Worm (Caenorhabditis elegans) whole organism, L3 larva: Measurements from ENCODE around the gene str-169.
A peak's percentile ranks its signal among the peaks of the same experiment; 100 is the strongest.

Source experiments
- R02D3.7 ChIP-seq: fragments of 150-350 bp; optimal IDR thresholded peaks from 2 replicates; lab custom pipeline; 2014; ENCODE audit warnings: missing biosample characterization, missing genetic modification characterization
- ZK546.5 ChIP-seq: sonication (generic microtip); optimal IDR thresholded peaks from 2 replicates; lab custom pipeline; 2017; ENCODE audit warnings: missing biosample characterization, missing genetic modification characterization
- aly-2 ChIP-seq: fragments of 150-350 bp; optimal IDR thresholded peaks from 2 replicates; lab custom pipeline; 2014; ENCODE audit warnings: missing biosample characterization, missing genetic modification characterization
- ceh-16 ChIP-seq: sonication (generic microtip); optimal IDR thresholded peaks from 2 replicates; lab custom pipeline; 2017; ENCODE audit warnings: missing biosample characterization, missing genetic modification characterization
- ceh-28 ChIP-seq: fragments of 150-350 bp; optimal IDR thresholded peaks from 2 replicates; lab custom pipeline; 2014; ENCODE audit warnings: missing biosample characterization, missing genetic modification reagents, missing genetic modification characterization
- ceh-82 ChIP-seq: fragments of 150-350 bp; optimal IDR thresholded peaks from 2 replicates; lab custom pipeline; 2014; ENCODE audit warnings: missing biosample characterization, missing genetic modification characterization
- egl-27 ChIP-seq: sonication (generic microtip); optimal IDR thresholded peaks from 4 replicates; lab custom pipeline; 2017; ENCODE audit warnings: missing biosample characterization, missing genetic modification reagents, missing genetic modification characterization
- egl-5 ChIP-seq: fragments of 150-350 bp; optimal IDR thresholded peaks from 2 replicates; lab custom pipeline; 2017; ENCODE audit warnings: missing biosample characterization, missing genetic modification reagents, missing genetic modification characterization, inconsistent platforms
- elt-2 ChIP-seq: sonication (generic microtip); optimal IDR thresholded peaks from 2 replicates; lab custom pipeline; 2016; ENCODE audit warnings: missing genetic modification reagents, mild to moderate bottlenecking, missing genetic modification characterization, missing compliant biosample characterization
- eor-1 ChIP-seq, 2 experiments: fragments of 150-350 bp; optimal IDR thresholded peaks; 2 replicates each; lab custom pipeline; 2014 to 2018; ENCODE audit warnings: missing biosample characterization in 2 of 2, missing genetic modification characterization in 2 of 2
- fkh-10 ChIP-seq: sonication (generic microtip); optimal IDR thresholded peaks from 2 replicates; lab custom pipeline; 2017; ENCODE audit warnings: missing biosample characterization, missing genetic modification reagents, missing genetic modification characterization
- fkh-2 ChIP-seq: fragments of 150-350 bp; optimal IDR thresholded peaks from 2 replicates; lab custom pipeline; 2014; ENCODE audit warnings: missing biosample characterization, missing genetic modification reagents, missing genetic modification characterization
- fos-1 ChIP-seq: fragments of 150-350 bp; optimal IDR thresholded peaks from 2 replicates; lab custom pipeline; 2014; ENCODE audit warnings: missing biosample characterization, missing genetic modification characterization
- lin-15B ChIP-seq: fragments of 150-350 bp; optimal IDR thresholded peaks from 2 replicates; lab custom pipeline; 2014; ENCODE audit warnings: missing biosample characterization, missing genetic modification characterization
- lin-39 ChIP-seq: fragments of 150-350 bp; optimal IDR thresholded peaks from 2 replicates; lab custom pipeline; 2018; ENCODE audit warnings: missing biosample characterization, missing genetic modification reagents, missing genetic modification characterization
- lsy-12 ChIP-seq: sonication (generic microtip); optimal IDR thresholded peaks from 2 replicates; lab custom pipeline; 2016; ENCODE audit warnings: mild to moderate bottlenecking, missing genetic modification characterization, missing compliant biosample characterization
- mdl-1 ChIP-seq: fragments of 150-350 bp; optimal IDR thresholded peaks from 2 replicates; lab custom pipeline; 2014; ENCODE audit warnings: missing biosample characterization, missing genetic modification characterization
- mml-1 ChIP-seq: fragments of 150-350 bp; sonication (generic microtip); optimal IDR thresholded peaks from 3 replicates; lab custom pipeline; 2014; ENCODE audit warnings: missing biosample characterization, missing genetic modification characterization
- nfya-1 ChIP-seq: sonication (generic microtip); optimal IDR thresholded peaks from 2 replicates; lab custom pipeline; 2017; ENCODE audit warnings: missing genetic modification characterization, mild to moderate bottlenecking, missing compliant biosample characterization, antibody characterized with exemption, moderate library complexity; ENCODE audit not compliant: insufficient read depth
- nhr-11 ChIP-seq: fragments of 150-350 bp; optimal IDR thresholded peaks from 2 replicates; lab custom pipeline; 2014; ENCODE audit warnings: missing biosample characterization, missing genetic modification characterization
- nhr-23 ChIP-seq: fragments of 150-350 bp; optimal IDR thresholded peaks from 2 replicates; lab custom pipeline; 2014; ENCODE audit warnings: missing biosample characterization, missing genetic modification reagents, missing genetic modification characterization
- nhr-237 ChIP-seq: fragments of 150-350 bp; optimal IDR thresholded peaks from 2 replicates; lab custom pipeline; 2014; ENCODE audit warnings: missing biosample characterization, missing genetic modification characterization
- nhr-28 ChIP-seq: fragments of 150-350 bp; optimal IDR thresholded peaks from 2 replicates; lab custom pipeline; 2014; ENCODE audit warnings: missing biosample characterization, missing genetic modification characterization
- nhr-43 ChIP-seq: sonication (generic microtip); optimal IDR thresholded peaks from 2 replicates; lab custom pipeline; 2016; ENCODE audit warnings: mild to moderate bottlenecking, missing genetic modification characterization, missing compliant biosample characterization; ENCODE audit not compliant: poor library complexity, severe bottlenecking
- nhr-76 ChIP-seq: fragments of 150-350 bp; sonication (generic microtip); optimal IDR thresholded peaks from 5 replicates; lab custom pipeline; 2014; ENCODE audit warnings: missing biosample characterization, missing genetic modification characterization
- nhr-77 ChIP-seq: fragments of 150-350 bp; optimal IDR thresholded peaks from 2 replicates; lab custom pipeline; 2014; ENCODE audit warnings: missing biosample characterization, missing genetic modification characterization
- pqm-1 ChIP-seq: fragments of 150-350 bp; optimal IDR thresholded peaks from 2 replicates; lab custom pipeline; 2017; ENCODE audit warnings: missing biosample characterization, missing genetic modification characterization, inconsistent platforms
- sea-2 ChIP-seq: fragments of 150-350 bp; sonication (generic microtip); optimal IDR thresholded peaks from 4 replicates; lab custom pipeline; 2014; ENCODE audit warnings: missing biosample characterization, missing genetic modification reagents, missing genetic modification characterization
- skn-1 ChIP-seq: fragments of 150-350 bp; optimal IDR thresholded peaks from 2 replicates; lab custom pipeline; 2014; ENCODE audit warnings: missing biosample characterization, missing genetic modification characterization
- tbx-2 ChIP-seq: sonication (generic microtip); optimal IDR thresholded peaks from 2 replicates; lab custom pipeline; 2016; ENCODE audit warnings: mild to moderate bottlenecking, missing genetic modification characterization, missing compliant biosample characterization
- unc-39 ChIP-seq: sonication (generic microtip); optimal IDR thresholded peaks from 4 replicates; lab custom pipeline; 2017; ENCODE audit warnings: missing biosample characterization, missing genetic modification characterization
- unc-62 ChIP-seq: fragments of 150-350 bp; sonication (generic microtip); optimal IDR thresholded peaks from 4 replicates; lab custom pipeline; 2014; ENCODE audit warnings: missing biosample characterization, missing genetic modification reagents, missing genetic modification characterization
- zag-1 ChIP-seq: fragments of 150-350 bp; optimal IDR thresholded peaks from 2 replicates; lab custom pipeline; 2014; ENCODE audit warnings: missing biosample characterization, missing genetic modification characterization
- ztf-4 ChIP-seq: fragments of 150-350 bp; optimal IDR thresholded peaks from 2 replicates; lab custom pipeline; 2014; ENCODE audit warnings: missing biosample characterization, missing genetic modification characterization

str-169 gene

DNA sequence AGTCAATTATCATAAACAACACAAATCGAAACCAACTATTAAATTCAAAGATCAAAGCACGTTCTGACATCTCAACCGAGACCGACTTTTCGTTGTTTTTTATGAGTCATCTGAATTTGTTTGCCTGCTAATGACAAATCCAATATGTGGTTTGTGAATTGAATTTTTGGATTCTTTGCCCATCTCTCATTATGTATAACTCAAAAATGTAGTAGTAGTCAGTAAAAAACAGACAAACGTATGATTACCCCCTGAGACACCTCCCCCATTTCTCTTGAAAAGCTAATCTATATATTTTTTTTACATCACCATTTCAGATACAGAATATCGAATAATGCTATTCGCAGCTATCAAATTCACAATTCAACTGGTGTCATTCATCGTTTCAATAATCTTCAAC is at the start of gene str-169:
TSS of gene str-169 (plus strand) at position 301 of the 400 bp plus-strand sequence.
- no peak for TF ChIP-seq fos-1 (tag; lab: Kevin White, UChicago)
- TF ChIP-seq egl-5 (tag; lab: Kevin White, UChicago) = no peak
- no peak for TF ChIP-seq sea-2 (GFP tag; lab: Kevin White, UChicago)
- TF ChIP-seq R02D3.7 (tag; lab: Kevin White, UChicago) = no peak
- no peak for TF ChIP-seq pqm-1 (tag; lab: Kevin White, UChicago)
- TF ChIP-seq ceh-28 = no peak
- TF ChIP-seq nhr-11 = no peak
- TF ChIP-seq nhr-76 (tag; lab: Kevin White, UChicago) = no peak
- TF ChIP-seq ceh-16 (tag; lab: Kevin White, UChicago) = no peak
- no peak for TF ChIP-seq mml-1
- no peak for TF ChIP-seq fkh-10 (GFP tag; lab: Kevin White, UChicago)
- no peak for TF ChIP-seq ZK546.5
- TF ChIP-seq zag-1 (tag; lab: Kevin White, UChicago) = no peak
- TF ChIP-seq lin-15B (tag; lab: Kevin White, UChicago) = no peak

ce11 chrIV:4903961-4904360 is 41.9 kb upstream of the str-169 start, which contains the start of gene str-161:
TSS of gene str-161 (minus strand) at chrIV:4904061.
- no peak for TF ChIP-seq elt-2
- TF ChIP-seq nfya-1 (tag; lab: Kevin White, UChicago) = no peak
- TF ChIP-seq tbx-2 (tag; lab: Kevin White, UChicago) = no peak
- no peak for TF ChIP-seq zag-1 (tag; lab: Kevin White, UChicago)
- no peak for TF ChIP-seq nhr-28 (tag; lab: Kevin White, UChicago)
- no peak for TF ChIP-seq unc-62 (GFP tag; lab: Kevin White, UChicago)
- no peak for TF ChIP-seq nhr-43

ce11 chrIV:4905645-4906135 is 40.2 kb upstream of the str-169 start, which contains the start of gene T08B6.4:
TSS of gene T08B6.4 (plus strand) at chrIV:4905695.
- no peak for TF ChIP-seq ceh-82
- TF ChIP-seq egl-27 = no peak
- no peak for TF ChIP-seq skn-1 (tag; lab: Kevin White, UChicago)
- TF ChIP-seq lsy-12 (tag; lab: Kevin White, UChicago) = no peak
- TF ChIP-seq ceh-28 = peak; percentile 79

DNA sequence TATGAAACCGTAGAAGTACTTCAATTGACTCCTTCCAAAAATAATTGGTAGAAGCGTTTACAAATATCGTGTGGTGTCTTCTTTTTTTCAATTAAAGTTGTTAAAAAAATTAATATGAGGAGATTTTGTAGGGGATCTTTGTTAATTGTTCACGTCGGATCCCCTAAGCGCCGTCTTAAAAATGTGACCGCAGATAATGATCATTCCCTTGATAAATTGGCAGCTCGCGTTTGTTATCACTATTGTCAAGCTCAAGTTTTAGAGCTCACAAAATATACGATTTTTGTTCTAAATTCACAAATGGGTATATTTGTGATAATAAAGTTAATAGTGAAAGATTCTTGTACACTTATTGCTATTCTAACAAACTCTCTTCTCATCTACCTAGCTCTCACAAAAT is 36.8 kb upstream of the str-169 start, which contains the start of gene str-159:
TSS of gene str-159 (plus strand) at position 301 of the 400 bp plus-strand sequence.
- TF ChIP-seq eor-1 (tag; optimal IDR thresholded peaks at IDR 0.05; lab: Kevin White, UChicago) = no peak
- no peak for TF ChIP-seq lin-39 (tag; lab: Kevin White, UChicago)
- no peak for TF ChIP-seq ceh-28
- no peak for TF ChIP-seq lsy-12 (tag; lab: Kevin White, UChicago)
- TF ChIP-seq mdl-1 = no peak
- TF ChIP-seq aly-2 (tag; lab: Kevin White, UChicago) = no peak
- no peak for TF ChIP-seq ceh-16 (tag; lab: Kevin White, UChicago)
- TF ChIP-seq nhr-237 (tag; lab: Kevin White, UChicago) = no peak
- TF ChIP-seq fkh-10 (GFP tag; lab: Kevin White, UChicago) = no peak

ce11 chrIV:4913090-4913489 is 32.8 kb upstream of the str-169 start, which contains the start of gene str-156:
TSS of gene str-156 (plus strand) at chrIV:4913390.
- TF ChIP-seq nhr-76 (tag; lab: Kevin White, UChicago) (no peak), nhr-28 (tag; lab: Kevin White, UChicago) (no peak), nhr-43 (no peak), lsy-12 (tag; lab: Kevin White, UChicago) (no peak), unc-39 (tag; lab: Kevin White, UChicago) (no peak), nhr-237 (tag; lab: Kevin White, UChicago) (no peak), fkh-2 (no peak), nfya-1 (tag; lab: Kevin White, UChicago) (no peak), nhr-77 (tag; lab: Kevin White, UChicago) (no peak), sea-2 (GFP tag; lab: Kevin White, UChicago) (no peak), mml-1 (no peak), eor-1 (tag; optimal IDR thresholded peaks at IDR 0.05; lab: Kevin White, UChicago) (no peak), ztf-4 (tag; lab: Kevin White, UChicago) (no peak), egl-5 (tag; lab: Kevin White, UChicago) (no peak), nhr-11 (no peak), nhr-23 (no peak)
